Worm (Caenorhabditis elegans) whole organism, early embryonic: ENCODE results near the gene sru-35.

ENCODE experiments used
- B0310.2 ChIP-seq: sonication (generic microtip); optimal IDR thresholded peaks from 2 replicates; lab custom pipeline; 2016; ENCODE audit warnings: mild to moderate bottlenecking, missing genetic modification characterization, missing compliant biosample characterization
- F13C5.2 ChIP-seq: sonication (generic microtip); optimal IDR thresholded peaks from 2 replicates; lab custom pipeline; 2017; ENCODE audit warnings: mild to moderate bottlenecking, missing genetic modification characterization, inconsistent platforms, missing compliant biosample characterization
- aly-1 ChIP-seq: sonication (generic microtip); optimal IDR thresholded peaks from 2 replicates; lab custom pipeline; 2016; ENCODE audit warnings: missing genetic modification characterization, missing compliant biosample characterization
- ama-1 ChIP-seq: fragments of 150-350 bp; optimal IDR thresholded peaks from 2 replicates; lab custom pipeline; 2014
- ceh-13 ChIP-seq: fragments of 200-800 bp; sonication (Bioruptor generic); optimal IDR thresholded peaks from 2 replicates; lab custom pipeline; 2018; ENCODE audit warnings: mild to moderate bottlenecking, missing genetic modification characterization, missing compliant biosample characterization
- ceh-36 ChIP-seq: sonication (generic microtip); optimal IDR thresholded peaks from 2 replicates; lab custom pipeline; 2016; ENCODE audit warnings: missing genetic modification characterization, inconsistent platforms, missing compliant biosample characterization
- ets-7 ChIP-seq: sonication (generic microtip); optimal IDR thresholded peaks from 2 replicates; lab custom pipeline; 2016; ENCODE audit warnings: missing genotype, missing genetic modification characterization, missing compliant biosample characterization
- flt-1 ChIP-seq: fragments of 200-800 bp; sonication (Bioruptor generic); IDR thresholded peaks from 2 replicates; pipeline ENCODE4 v1.3.6; 2022; ENCODE audit warnings: missing genetic modification characterization, missing compliant biosample characterization
- hmbx-1 ChIP-seq: sonication (generic microtip); optimal IDR thresholded peaks from 2 replicates; lab custom pipeline; 2016; ENCODE audit warnings: mild to moderate bottlenecking, missing genetic modification characterization, missing compliant biosample characterization
- hmg-4 ChIP-seq: fragments of 200-800 bp; sonication (Bioruptor generic); optimal IDR thresholded peaks from 2 replicates; lab custom pipeline; 2018; ENCODE audit warnings: mild to moderate bottlenecking, missing genetic modification characterization, missing compliant biosample characterization
- hnd-1 ChIP-seq: sonication (generic microtip); optimal IDR thresholded peaks from 2 replicates; lab custom pipeline; 2016; ENCODE audit warnings: missing genetic modification characterization, missing compliant biosample characterization
- pes-1 ChIP-seq: fragments of 200-800 bp; sonication (Bioruptor generic); IDR thresholded peaks from 2 replicates; pipeline ENCODE4 v1.3.6; 2022; ENCODE audit warnings: missing genetic modification reagents, missing genetic modification characterization, missing compliant biosample characterization
- scrt-1 ChIP-seq: fragments of 200-800 bp; sonication (Bioruptor generic); IDR thresholded peaks from 2 replicates; pipeline ENCODE4 v1.3.6; 2022; ENCODE audit warnings: missing genetic modification characterization, missing compliant biosample characterization
- sea-1 ChIP-seq: fragments of 200-800 bp; sonication (Bioruptor generic); conservative IDR thresholded peaks from 2 replicates; pipeline ENCODE4 v1.3.6; 2022; ENCODE audit warnings: missing genetic modification characterization, missing compliant biosample characterization
- tbx-11 ChIP-seq: fragments of 200-800 bp; sonication (Bioruptor generic); IDR thresholded peaks from 2 replicates; pipeline ENCODE4 v1.3.6; 2022; ENCODE audit warnings: missing genetic modification characterization, missing compliant biosample characterization
- tbx-37 ChIP-seq: fragments of 200-800 bp; sonication (Bioruptor generic); conservative IDR thresholded peaks from 2 replicates; pipeline ENCODE4 v1.3.6; 2022; ENCODE audit warnings: missing genetic modification reagents, missing genetic modification characterization, missing compliant biosample characterization
- tra-4 ChIP-seq: sonication (generic microtip); optimal IDR thresholded peaks from 2 replicates; lab custom pipeline; 2017; ENCODE audit warnings: missing genetic modification characterization, missing compliant biosample characterization

The sru-35 gene

DNA sequence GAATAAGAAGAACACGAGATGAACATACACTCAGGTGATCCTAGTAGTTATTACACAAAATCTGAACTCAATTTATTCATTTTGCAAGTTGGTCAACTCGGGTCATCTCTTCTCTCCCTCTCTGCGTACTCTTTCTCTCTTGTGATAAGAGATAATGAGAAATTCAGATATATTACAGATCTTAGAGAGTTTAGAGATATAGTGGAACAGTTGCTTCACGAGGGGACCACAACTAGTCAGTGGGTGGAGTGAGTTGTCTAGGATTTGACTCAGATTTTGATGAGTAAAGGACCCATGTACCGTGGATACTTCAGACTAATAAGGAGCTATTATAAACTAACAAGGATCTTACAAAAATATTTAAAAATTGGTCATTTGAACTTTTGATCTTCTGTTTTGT is 23.6 kb upstream of the sru-35 start, which contains the start of gene exc-5:
Gene exc-5, minus strand, starts transcription at position 57 of the 400 bp plus-strand sequence.
- TF ChIP-seq hmg-4: no peak
- TF ChIP-seq tbx-11 (GFP tag; lab: Robert Waterston, UW): no peak
- TF ChIP-seq ceh-13 (GFP tag; lab: Kevin White, UChicago): no peak
- TF ChIP-seq hnd-1 (tag; lab: Kevin White, UChicago): no peak
- no peak for TF ChIP-seq B0310.2 (tag; lab: Kevin White, UChicago)

- TF ChIP-seq sea-1: no peak
- no peak for TF ChIP-seq hmbx-1
- TF ChIP-seq flt-1 (GFP tag; lab: Robert Waterston, UW): no peak
- no peak for TF ChIP-seq ets-7 (tag; lab: Kevin White, UChicago)
- no peak for TF ChIP-seq scrt-1 (GFP tag; lab: Robert Waterston, UW)
- no peak for TF ChIP-seq tra-4 (tag; lab: Kevin White, UChicago)
- TF ChIP-seq hnd-1 (tag; lab: Kevin White, UChicago): no peak
- TF ChIP-seq tbx-37 (GFP tag; lab: Robert Waterston, UW): no peak
- no peak for TF ChIP-seq pes-1
- TF ChIP-seq ceh-36 (tag; lab: Kevin White, UChicago): no peak
- TF ChIP-seq F13C5.2 (tag; lab: Kevin White, UChicago): no peak
- no peak for TF ChIP-seq ama-1 (lab: Kevin White, UChicago)
Observed at ce11 chrIV:8807327-8807726, 17.3 kb upstream of the sru-35 start.

ce11 chrIV:8798255-8798654 is 8.2 kb upstream of the sru-35 start, which contains the start of gene clec-182:
Gene clec-182 (minus strand): TSS chrIV:8798355.
- TF ChIP-seq ceh-36 (tag; lab: Kevin White, UChicago): no peak
- TF ChIP-seq tbx-11 (GFP tag; lab: Robert Waterston, UW): no peak
- TF ChIP-seq hmbx-1: no peak
- TF ChIP-seq tbx-37 (GFP tag; lab: Robert Waterston, UW): no peak
- no peak for TF ChIP-seq aly-1 (tag; lab: Kevin White, UChicago)
- no peak for TF ChIP-seq pes-1
- no peak for TF ChIP-seq ets-7 (tag; lab: Kevin White, UChicago)

DNA sequence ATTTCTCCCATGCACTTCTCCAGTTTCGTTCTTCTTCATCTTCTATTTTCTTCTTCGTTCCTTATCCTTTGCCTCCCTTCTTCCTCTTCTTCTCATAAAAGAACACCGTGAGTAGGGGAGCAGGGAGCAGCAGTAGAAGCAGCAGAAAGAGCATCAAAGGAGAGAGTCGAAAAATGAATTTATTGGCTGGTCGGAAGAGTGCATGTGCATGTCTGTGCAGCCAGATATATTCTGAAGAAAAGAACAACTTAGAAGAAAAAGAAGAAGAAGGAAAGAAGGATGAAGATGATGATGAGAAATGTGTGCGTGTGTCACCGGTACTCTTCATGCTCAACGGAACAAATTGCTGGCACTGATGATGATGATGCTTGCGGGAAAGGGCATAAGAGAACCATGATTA is 6.2 kb upstream of the sru-35 start:
- TF ChIP-seq F13C5.2 (tag; lab: Kevin White, UChicago) (no peak), sea-1 (no peak), ceh-13 (GFP tag; lab: Kevin White, UChicago) (no peak), flt-1 (GFP tag; lab: Robert Waterston, UW) (no peak), tbx-37 (GFP tag; lab: Robert Waterston, UW) (no peak), hnd-1 (tag; lab: Kevin White, UChicago) (no peak), tbx-11 (GFP tag; lab: Robert Waterston, UW) (no peak)

- TF ChIP-seq tbx-37 (GFP tag; lab: Robert Waterston, UW): no peak
- TF ChIP-seq hmbx-1: no peak
- no peak for TF ChIP-seq F13C5.2 (tag; lab: Kevin White, UChicago)
- no peak for TF ChIP-seq hnd-1 (tag; lab: Kevin White, UChicago)
- no peak for TF ChIP-seq ceh-13 (GFP tag; lab: Kevin White, UChicago)
- no peak for TF ChIP-seq tbx-11 (GFP tag; lab: Robert Waterston, UW)
- no peak for TF ChIP-seq ets-7 (tag; lab: Kevin White, UChicago)
- no peak for TF ChIP-seq sea-1
- TF ChIP-seq hmg-4: no peak
- no peak for TF ChIP-seq pes-1
- TF ChIP-seq ceh-36 (tag; lab: Kevin White, UChicago): no peak
- TF ChIP-seq B0310.2 (tag; lab: Kevin White, UChicago): no peak
- no peak for TF ChIP-seq ama-1 (lab: Kevin White, UChicago)
Observed at ce11 chrIV:8794895-8795665, 5.0 kb upstream of the sru-35 start.

- TF ChIP-seq ets-7 (tag; lab: Kevin White, UChicago): no peak
- TF ChIP-seq ama-1 (lab: Kevin White, UChicago): no peak
- TF ChIP-seq scrt-1 (GFP tag; lab: Robert Waterston, UW): no peak
- no peak for TF ChIP-seq hmbx-1
- no peak for TF ChIP-seq B0310.2 (tag; lab: Kevin White, UChicago)
- TF ChIP-seq ceh-36 (tag; lab: Kevin White, UChicago): no peak
- no peak for TF ChIP-seq pes-1
- TF ChIP-seq hnd-1 (tag; lab: Kevin White, UChicago): no peak
- TF ChIP-seq ceh-13 (GFP tag; lab: Kevin White, UChicago): no peak
- TF ChIP-seq sea-1: no peak
- no peak for TF ChIP-seq hmg-4
- no peak for TF ChIP-seq flt-1 (GFP tag; lab: Robert Waterston, UW)
- TF ChIP-seq aly-1 (tag; lab: Kevin White, UChicago): no peak
- no peak for TF ChIP-seq F13C5.2 (tag; lab: Kevin White, UChicago)
- no peak for TF ChIP-seq tbx-11 (GFP tag; lab: Robert Waterston, UW)
- no peak for TF ChIP-seq tbx-37 (GFP tag; lab: Robert Waterston, UW)
- no peak for TF ChIP-seq tra-4 (tag; lab: Kevin White, UChicago)
Observed at ce11 chrIV:8793223-8793622, 3.2 kb upstream of the sru-35 start.

DNA sequence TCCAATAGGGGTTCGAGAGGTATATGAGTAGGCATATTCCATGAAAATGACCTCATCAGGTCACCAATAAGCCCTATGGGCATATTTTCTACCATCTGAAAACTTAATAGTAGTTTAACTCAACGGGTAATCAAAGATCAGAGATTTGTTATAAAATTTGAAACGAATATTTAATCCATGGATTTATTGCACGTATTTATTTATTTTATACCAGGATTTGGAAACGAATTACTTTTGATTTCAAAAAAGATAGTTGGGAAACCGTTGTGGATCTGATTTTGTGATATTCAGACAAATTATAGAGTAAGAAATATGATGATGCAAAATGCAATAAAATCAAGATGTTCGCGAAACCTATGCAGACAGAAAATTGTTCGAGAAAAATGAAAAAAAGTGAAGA is 2.8 kb upstream of the sru-35 start, which contains the start of gene C33D9.3:
Gene C33D9.3, minus strand, starts transcription at position 101 of the 400 bp plus-strand sequence.
- TF ChIP-seq ceh-13 (GFP tag; lab: Kevin White, UChicago) (no peak), aly-1 (tag; lab: Kevin White, UChicago) (no peak), flt-1 (GFP tag; lab: Robert Waterston, UW) (no peak), tbx-11 (GFP tag; lab: Robert Waterston, UW) (no peak), B0310.2 (tag; lab: Kevin White, UChicago) (no peak), hmg-4 (no peak)
